Worm (Caenorhabditis elegans) whole organism, late embryonic: ENCODE measurements around the gene C04B4.6.

ENCODE experiments used
- F13H6.1 ChIP-seq: sonication (generic microtip); optimal IDR thresholded peaks from 2 replicates; lab custom pipeline; 2016; ENCODE audit warnings: missing genetic modification characterization, missing compliant biosample characterization
- K02D7.2 ChIP-seq: sonication (generic microtip); optimal IDR thresholded peaks from 2 replicates; lab custom pipeline; 2017; ENCODE audit warnings: mild to moderate bottlenecking, missing genetic modification characterization, missing compliant biosample characterization
- K09A11.1 ChIP-seq: sonication (generic microtip); optimal IDR thresholded peaks from 2 replicates; lab custom pipeline; 2017; ENCODE audit warnings: antibody characterized with exemption, mild to moderate bottlenecking, missing genetic modification characterization, missing compliant biosample characterization; ENCODE audit not compliant: insufficient read depth
- Y22D7AL.16 ChIP-seq: sonication (generic microtip); optimal IDR thresholded peaks from 2 replicates; lab custom pipeline; 2016; ENCODE audit warnings: missing genetic modification characterization, missing compliant biosample characterization
- ahr-1 ChIP-seq: sonication (generic microtip); optimal IDR thresholded peaks from 2 replicates; lab custom pipeline; 2016; ENCODE audit warnings: missing genetic modification characterization, missing compliant biosample characterization
- ama-1 ChIP-seq: fragments of 150-350 bp; optimal IDR thresholded peaks from 2 replicates; lab custom pipeline; 2014
- ceh-18 ChIP-seq: sonication (generic microtip); optimal IDR thresholded peaks from 2 replicates; lab custom pipeline; 2016; ENCODE audit warnings: missing genetic modification characterization, missing compliant biosample characterization
- ceh-2 ChIP-seq: sonication (generic microtip); optimal IDR thresholded peaks from 2 replicates; lab custom pipeline; 2016; ENCODE audit warnings: missing genotype, missing genetic modification characterization, missing compliant biosample characterization
- ceh-22 ChIP-seq: sonication (generic microtip); optimal IDR thresholded peaks from 2 replicates; lab custom pipeline; 2017; ENCODE audit warnings: missing biosample characterization, missing genetic modification characterization
- ceh-24 ChIP-seq: sonication (generic microtip); optimal IDR thresholded peaks from 2 replicates; lab custom pipeline; 2016; ENCODE audit warnings: mild to moderate bottlenecking, missing genetic modification characterization, missing compliant biosample characterization
- ceh-30 ChIP-seq: fragments of 150-350 bp; optimal IDR thresholded peaks from 2 replicates; lab custom pipeline; 2014; ENCODE audit warnings: missing biosample characterization, missing genetic modification characterization
- ceh-34 ChIP-seq: sonication (generic microtip); optimal IDR thresholded peaks from 2 replicates; lab custom pipeline; 2016; ENCODE audit warnings: mild to moderate bottlenecking, missing genetic modification characterization, missing compliant biosample characterization
- ceh-45 ChIP-seq: fragments of 200-800 bp; sonication (Bioruptor generic); IDR thresholded peaks from 2 replicates; pipeline ENCODE4 v1.3.6; 2022; ENCODE audit warnings: missing genetic modification reagents, missing genetic modification characterization, missing compliant biosample characterization
- ceh-48 ChIP-seq: sonication (generic microtip); optimal IDR thresholded peaks from 2 replicates; lab custom pipeline; 2016; ENCODE audit warnings: missing genetic modification characterization, inconsistent platforms, missing compliant biosample characterization
- ceh-9 ChIP-seq: sonication (generic microtip); optimal IDR thresholded peaks from 2 replicates; lab custom pipeline; 2016; ENCODE audit warnings: mild to moderate bottlenecking, missing genetic modification characterization, inconsistent platforms, missing compliant biosample characterization
- dmd-4 ChIP-seq: sonication (generic microtip); optimal IDR thresholded peaks from 2 replicates; lab custom pipeline; 2016; ENCODE audit warnings: borderline replicate concordance, missing genetic modification characterization, missing compliant biosample characterization
- dve-1 ChIP-seq: sonication (generic microtip); optimal IDR thresholded peaks from 2 replicates; lab custom pipeline; 2017; ENCODE audit warnings: antibody characterized with exemption, mild to moderate bottlenecking, missing genetic modification characterization, missing compliant biosample characterization
- elt-2 ChIP-seq: sonication (generic microtip); optimal IDR thresholded peaks from 2 replicates; lab custom pipeline; 2016; ENCODE audit warnings: missing genetic modification reagents, missing genetic modification characterization, missing compliant biosample characterization
- elt-4 ChIP-seq: sonication (generic microtip); optimal IDR thresholded peaks from 2 replicates; lab custom pipeline; 2016; ENCODE audit warnings: missing genetic modification characterization, missing compliant biosample characterization
- ets-4 ChIP-seq: sonication (generic microtip); optimal IDR thresholded peaks from 2 replicates; lab custom pipeline; 2016; ENCODE audit warnings: missing genetic modification characterization, missing compliant biosample characterization
- eyg-1 ChIP-seq: sonication (generic microtip); optimal IDR thresholded peaks from 2 replicates; lab custom pipeline; 2016; ENCODE audit warnings: missing genotype, missing genetic modification characterization, missing compliant biosample characterization
- fax-1 ChIP-seq: sonication (generic microtip); optimal IDR thresholded peaks from 2 replicates; lab custom pipeline; 2016; ENCODE audit warnings: missing genotype, missing genetic modification characterization, missing compliant biosample characterization
- fkh-10 ChIP-seq: fragments of 150-350 bp; optimal IDR thresholded peaks from 2 replicates; lab custom pipeline; 2014; ENCODE audit warnings: missing biosample characterization, missing genetic modification reagents, missing genetic modification characterization
- gmeb-2 ChIP-seq: sonication (generic microtip); optimal IDR thresholded peaks from 2 replicates; lab custom pipeline; 2016; ENCODE audit warnings: missing genetic modification characterization, inconsistent platforms, missing compliant biosample characterization
- hlh-13 ChIP-seq: fragments of 200-800 bp; sonication (Bioruptor generic); optimal IDR thresholded peaks from 2 replicates; lab custom pipeline; 2018; ENCODE audit warnings: mild to moderate bottlenecking, missing genetic modification characterization, missing compliant biosample characterization
- hlh-15 ChIP-seq: sonication (generic microtip); optimal IDR thresholded peaks from 2 replicates; lab custom pipeline; 2016; ENCODE audit warnings: missing genetic modification characterization, missing compliant biosample characterization
- hlh-6 ChIP-seq: sonication (generic microtip); optimal IDR thresholded peaks from 2 replicates; lab custom pipeline; 2016; ENCODE audit warnings: missing genotype, missing genetic modification characterization, missing compliant biosample characterization
- hlh-8 ChIP-seq: sonication (generic microtip); optimal IDR thresholded peaks from 2 replicates; lab custom pipeline; 2016; ENCODE audit warnings: missing genotype, missing genetic modification characterization, missing compliant biosample characterization
- lim-6 ChIP-seq: sonication (generic microtip); optimal IDR thresholded peaks from 2 replicates; lab custom pipeline; 2016; ENCODE audit warnings: missing genetic modification characterization, missing compliant biosample characterization
- lin-11 ChIP-seq: fragments of 200-800 bp; sonication (Bioruptor generic); optimal IDR thresholded peaks from 2 replicates; lab custom pipeline; 2018; ENCODE audit warnings: mild to moderate bottlenecking, missing genetic modification characterization, missing compliant biosample characterization
- madf-2 ChIP-seq: sonication (generic microtip); optimal IDR thresholded peaks from 2 replicates; lab custom pipeline; 2017; ENCODE audit warnings: missing genetic modification characterization, missing compliant biosample characterization
- mec-3 ChIP-seq: sonication (generic microtip); optimal IDR thresholded peaks from 2 replicates; lab custom pipeline; 2016; ENCODE audit warnings: borderline replicate concordance, missing genetic modification characterization, missing compliant biosample characterization
- nhr-232 ChIP-seq: sonication (generic microtip); optimal IDR thresholded peaks from 2 replicates; lab custom pipeline; 2016; ENCODE audit warnings: missing genetic modification characterization, missing compliant biosample characterization
- odd-2 ChIP-seq: sonication (generic microtip); optimal IDR thresholded peaks from 2 replicates; lab custom pipeline; 2017; ENCODE audit warnings: antibody characterized with exemption, mild to moderate bottlenecking, missing genetic modification characterization, missing compliant biosample characterization
- pros-1 ChIP-seq: fragments of 150-350 bp; optimal IDR thresholded peaks from 2 replicates; lab custom pipeline; 2014; ENCODE audit warnings: missing biosample characterization, missing genetic modification reagents, missing genetic modification characterization
- ref-2 ChIP-seq: sonication (generic microtip); optimal IDR thresholded peaks from 2 replicates; lab custom pipeline; 2016; ENCODE audit warnings: missing genetic modification characterization, missing compliant biosample characterization
- rnt-1 ChIP-seq: sonication (generic microtip); optimal IDR thresholded peaks from 2 replicates; lab custom pipeline; 2016; ENCODE audit warnings: missing genetic modification characterization, missing compliant biosample characterization
- sdc-2 ChIP-seq: sonication (generic microtip); optimal IDR thresholded peaks from 2 replicates; lab custom pipeline; 2016; ENCODE audit warnings: missing genotype, missing genetic modification characterization, missing compliant biosample characterization
- tbx-7 ChIP-seq: sonication (generic microtip); optimal IDR thresholded peaks from 2 replicates; lab custom pipeline; 2016; ENCODE audit warnings: missing genotype, missing genetic modification characterization, missing compliant biosample characterization
- unc-42 ChIP-seq: sonication (generic microtip); optimal IDR thresholded peaks from 2 replicates; lab custom pipeline; 2016; ENCODE audit warnings: missing genotype, missing genetic modification characterization, missing compliant biosample characterization
- unc-86 ChIP-seq: sonication (generic microtip); optimal IDR thresholded peaks from 2 replicates; lab custom pipeline; 2016; ENCODE audit warnings: missing genetic modification characterization, missing compliant biosample characterization

Gene C04B4.6

DNA sequence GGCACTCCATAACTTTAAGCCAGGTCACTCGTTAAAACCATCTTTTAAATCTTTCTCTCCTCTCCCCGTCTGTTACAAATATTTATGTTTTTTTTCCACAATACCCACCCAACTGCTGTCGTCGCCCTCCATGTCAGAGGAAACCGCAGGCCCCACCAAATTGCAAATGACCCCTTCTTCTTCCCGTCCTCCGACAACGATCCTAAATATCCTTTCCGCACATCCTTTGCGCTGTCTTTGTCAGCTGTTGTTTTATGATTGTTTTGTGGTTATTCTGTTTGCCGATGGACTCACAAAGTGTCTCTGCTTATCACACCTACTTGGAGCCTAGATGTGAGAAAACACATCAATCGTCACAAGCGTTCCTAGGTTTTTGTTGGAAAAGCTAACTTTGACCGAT, 27.3 kb downstream of the C04B4.6 start:
- TF ChIP-seq unc-42 (tag; lab: Kevin White, UChicago) (no peak), rnt-1 (tag; lab: Kevin White, UChicago) (peak; percentile 40)

DNA sequence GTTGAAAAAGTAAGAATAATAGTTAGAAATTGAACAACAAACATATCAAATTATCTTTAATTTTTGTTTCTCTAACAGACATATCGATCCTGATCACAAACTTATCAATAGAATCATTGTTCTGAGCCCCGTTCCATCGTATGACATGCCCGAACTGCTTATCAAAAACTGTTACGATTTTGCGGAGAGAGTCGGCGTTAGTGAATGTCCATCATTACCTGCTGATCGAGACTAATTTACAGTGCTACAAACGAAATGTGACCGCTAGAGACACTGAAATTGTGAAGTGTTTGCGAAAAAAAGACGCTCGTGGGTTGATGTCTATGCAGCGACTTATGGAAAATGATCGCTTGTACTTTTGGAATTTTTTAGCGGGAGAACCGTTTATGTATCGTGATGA, 32.6 kb downstream of the C04B4.6 start:
- TF ChIP-seq ceh-34 (no peak), fax-1 (tag; lab: Kevin White, UChicago) (no peak), lin-11 (no peak), sdc-2 (tag; lab: Kevin White, UChicago) (no peak), gmeb-2 (tag; lab: Kevin White, UChicago) (no peak), rnt-1 (tag; lab: Kevin White, UChicago) (no peak), ceh-2 (tag; lab: Kevin White, UChicago) (no peak), hlh-15 (no peak)

DNA sequence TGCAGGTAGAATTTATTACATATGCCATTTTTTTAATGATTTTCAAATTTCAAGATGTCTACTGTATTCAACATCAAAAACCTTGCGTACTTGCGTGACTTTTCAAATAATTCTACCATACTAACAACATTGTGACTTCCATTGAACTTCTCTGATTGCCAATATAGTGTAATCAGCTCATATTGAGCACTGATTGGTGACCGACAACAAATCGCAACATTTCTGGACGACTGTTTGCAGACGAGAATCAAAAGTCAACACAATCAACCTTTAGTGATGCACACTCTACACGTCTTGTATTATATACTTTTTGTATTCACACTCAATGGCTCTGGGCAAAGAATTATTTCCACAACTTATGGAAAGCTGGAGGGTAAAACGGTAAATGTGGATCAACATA, 34.0 kb downstream of the C04B4.6 start, which contains the start of gene cest-3:
Gene cest-3 (plus strand): TSS at position 190 of the 400 bp plus-strand sequence.
- no peak for TF ChIP-seq tbx-7
- no peak for TF ChIP-seq madf-2 (tag; lab: Kevin White, UChicago)
- no peak for TF ChIP-seq ceh-45 (GFP tag; lab: Robert Waterston, UW)
- TF ChIP-seq ceh-24 (tag; lab: Kevin White, UChicago) = no peak
- no peak for TF ChIP-seq eyg-1
- TF ChIP-seq ceh-30 (tag; lab: Kevin White, UChicago) = no peak
- TF ChIP-seq ceh-22 (tag; lab: Kevin White, UChicago) = no peak
- TF ChIP-seq dmd-4 (tag; lab: Kevin White, UChicago) = no peak
- no peak for TF ChIP-seq ceh-34
- no peak for TF ChIP-seq lim-6
- TF ChIP-seq hlh-13 (GFP tag; lab: Kevin White, UChicago) = no peak

DNA sequence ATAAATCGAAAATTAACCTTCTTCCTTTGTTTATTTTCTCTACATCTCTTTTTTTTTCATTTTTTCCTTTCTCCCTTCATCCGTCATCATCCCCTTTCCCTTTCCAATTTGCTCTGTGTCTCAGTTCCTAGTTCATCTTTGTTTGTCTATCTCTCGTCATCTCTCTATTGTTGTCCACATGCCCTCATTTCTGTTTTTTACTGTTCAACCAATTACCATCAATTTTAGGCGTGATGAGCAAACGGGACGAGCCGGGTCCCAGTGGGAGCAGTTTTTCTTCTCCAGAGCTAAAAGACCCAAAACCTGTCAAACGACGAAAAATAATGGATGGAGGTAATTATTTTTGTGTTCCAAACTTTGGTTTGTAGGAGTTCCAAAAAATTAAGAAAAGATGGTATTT, 40.1 kb downstream of the C04B4.6 start, which contains the start of gene C23H4.6:
Gene C23H4.6 (plus strand): TSS at position 219 of the 400 bp plus-strand sequence.
- TF ChIP-seq dve-1 = no peak
- TF ChIP-seq unc-42 (tag; lab: Kevin White, UChicago) = no peak
- no peak for TF ChIP-seq Y22D7AL.16 (tag; lab: Kevin White, UChicago)
- no peak for TF ChIP-seq nhr-232 (tag; lab: Kevin White, UChicago)
- TF ChIP-seq dmd-4 (tag; lab: Kevin White, UChicago) = no peak
- TF ChIP-seq lin-11 = no peak

DNA sequence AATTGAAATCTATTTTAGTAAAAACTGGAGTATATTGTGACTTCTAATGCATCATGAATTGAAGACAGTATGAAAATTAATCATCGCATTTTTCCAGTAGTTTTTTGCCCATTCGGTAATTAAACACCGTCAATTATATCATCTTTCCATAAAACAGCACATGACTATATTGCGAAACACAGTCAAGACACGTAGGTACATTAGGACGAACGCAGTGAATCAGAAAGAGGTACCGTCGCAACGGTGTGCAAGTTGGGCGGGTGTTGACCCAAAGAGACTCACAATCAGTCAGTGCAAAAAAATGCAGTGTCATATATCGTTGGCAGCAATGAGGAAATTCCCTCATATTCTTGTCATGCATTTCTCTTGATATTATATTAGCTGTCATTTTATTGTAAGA, 41.1 kb downstream of the C04B4.6 start:
- TF ChIP-seq ceh-18 (tag; lab: Kevin White, UChicago) (no peak), ceh-45 (GFP tag; lab: Robert Waterston, UW) (no peak), fkh-10 (GFP tag; lab: Kevin White, UChicago) (no peak), mec-3 (tag; lab: Kevin White, UChicago) (no peak), ref-2 (tag; lab: Kevin White, UChicago) (no peak), odd-2 (no peak)

DNA sequence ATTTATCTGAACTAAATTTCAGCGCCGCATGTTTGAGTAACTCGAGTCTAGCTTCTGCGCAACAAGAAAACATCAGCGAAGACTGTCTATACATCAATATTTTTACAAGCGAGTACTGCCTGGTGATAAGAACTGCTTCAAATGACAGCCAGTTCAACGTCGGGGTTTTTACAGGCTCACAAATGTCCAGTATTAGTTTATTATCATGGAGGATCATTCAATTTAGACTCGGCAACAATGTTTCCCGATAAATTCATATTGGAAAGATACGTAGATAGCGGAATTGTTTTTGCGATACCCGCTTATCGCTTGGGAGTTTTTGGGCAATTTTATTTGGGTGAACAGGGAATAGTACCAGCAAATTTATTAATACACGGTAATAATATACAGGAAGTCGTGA, 45.1 kb downstream of the C04B4.6 start:
- peak; percentile 75 for TF ChIP-seq elt-2 (tag; lab: Kevin White, UChicago)
- no peak for TF ChIP-seq ceh-9 (tag; lab: Kevin White, UChicago)

DNA sequence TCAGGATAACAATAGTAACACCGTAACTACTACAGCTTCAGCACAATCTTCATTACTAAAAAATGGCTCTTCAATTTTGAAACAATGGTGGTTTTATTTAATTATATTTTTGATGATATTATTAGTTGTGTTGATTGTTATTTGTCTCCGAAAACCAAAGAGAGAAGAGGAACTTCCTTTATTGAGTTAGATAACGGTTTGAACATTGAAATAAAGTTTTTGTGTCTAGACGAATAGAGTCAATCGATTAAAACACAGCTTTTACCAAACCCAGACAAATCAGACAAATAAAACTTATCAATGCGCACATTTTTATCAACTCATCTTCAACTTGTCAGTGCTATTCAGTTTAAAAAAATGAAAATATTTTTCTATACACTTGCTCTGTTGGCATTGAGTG, 45.8 kb downstream of the C04B4.6 start, which contains the start of gene cest-7:
Gene cest-7 (plus strand): TSS at position 301 of the 400 bp plus-strand sequence.
- TF ChIP-seq hlh-8 (tag; lab: Kevin White, UChicago) (no peak), unc-86 (tag; lab: Kevin White, UChicago) (no peak), ets-4 (tag; lab: Kevin White, UChicago) (no peak), ama-1 (no peak), ceh-34 (no peak), hlh-6 (tag; lab: Kevin White, UChicago) (no peak), fax-1 (tag; lab: Kevin White, UChicago) (no peak), gmeb-2 (tag; lab: Kevin White, UChicago) (no peak), elt-4 (tag; lab: Kevin White, UChicago) (no peak), Y22D7AL.16 (tag; lab: Kevin White, UChicago) (no peak), K02D7.2 (tag; lab: Kevin White, UChicago) (no peak), ceh-30 (tag; lab: Kevin White, UChicago) (no peak), K09A11.1 (tag; lab: Kevin White, UChicago) (no peak), elt-2 (tag; lab: Kevin White, UChicago) (no peak), pros-1 (tag; lab: Kevin White, UChicago) (no peak), ceh-48 (tag; lab: Kevin White, UChicago) (no peak), F13H6.1 (tag; lab: Kevin White, UChicago) (no peak), ahr-1 (tag; lab: Kevin White, UChicago) (no peak), ref-2 (tag; lab: Kevin White, UChicago) (no peak)
